Worm (Caenorhabditis elegans) whole organism, L2 larva: ENCODE measurements around the gene srh-74.

Experiments
- ama-1 ChIP-seq: fragments of 150-350 bp; optimal IDR thresholded peaks from 2 replicates; lab custom pipeline; 2018; ENCODE audit warnings: inconsistent platforms
- ceh-82 ChIP-seq: fragments of 150-350 bp; optimal IDR thresholded peaks from 2 replicates; lab custom pipeline; 2014; ENCODE audit warnings: missing biosample characterization, missing genetic modification characterization
- crh-2 ChIP-seq: sonication (generic microtip); optimal IDR thresholded peaks from 2 replicates; lab custom pipeline; 2017; ENCODE audit warnings: missing biosample characterization, missing genetic modification characterization
- mdl-1 ChIP-seq, 2 experiments: fragments of 150-350 bp in 1 of 2; sonication (generic microtip) in 1 of 2; optimal IDR thresholded peaks; 2 replicates each; lab custom pipeline; 2017; ENCODE audit warnings: missing biosample characterization in 2 of 2, missing genetic modification characterization in 2 of 2
- nhr-237 ChIP-seq: fragments of 150-350 bp; optimal IDR thresholded peaks from 2 replicates; lab custom pipeline; 2014; ENCODE audit warnings: missing biosample characterization, missing genetic modification characterization
- snpc-4 ChIP-seq: fragments of 150-350 bp; optimal IDR thresholded peaks from 2 replicates; lab custom pipeline; 2014; ENCODE audit warnings: missing biosample characterization, missing genetic modification characterization

DNA sequence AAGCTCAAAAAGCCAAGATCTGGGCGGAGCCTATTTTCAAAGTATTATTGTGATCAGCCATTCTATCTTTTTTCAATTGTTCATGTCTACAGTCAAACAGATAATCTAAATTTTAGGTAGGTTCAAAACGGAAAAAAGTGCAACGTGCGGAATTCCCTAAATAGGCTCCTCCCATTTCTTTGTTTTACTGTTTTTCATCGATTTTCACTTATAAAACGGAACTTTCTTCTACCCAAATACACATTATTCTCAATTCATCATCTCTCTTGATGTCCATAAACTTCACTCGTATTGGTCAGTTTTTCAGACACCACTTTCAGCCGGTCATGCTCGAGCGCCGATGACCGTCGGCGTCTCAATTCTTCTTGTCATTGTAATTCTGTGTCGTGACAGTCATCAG is 49.8 kb downstream of the srh-74 start, which contains the start of gene F53B7.7:
- TF ChIP-seq ceh-82 (tag; lab: Kevin White, UChicago) (no peak), ama-1 (lab: Kevin White, UChicago) (no peak), mdl-1 (tag; optimal IDR thresholded peaks at IDR 0.05; lab: Kevin White, UChicago) (no peak), snpc-4 (tag; lab: Kevin White, UChicago) (no peak), crh-2 (tag; lab: Kevin White, UChicago) (no peak), nhr-237 (tag; lab: Kevin White, UChicago) (no peak)
